Worm (Caenorhabditis elegans) whole organism, early embryonic: Measurements from ENCODE around the gene elf-1.

Experiments used
- B0310.2 ChIP-seq: sonication (generic microtip); optimal IDR thresholded peaks from 2 replicates; lab custom pipeline; 2016; ENCODE audit warnings: mild to moderate bottlenecking, missing genetic modification characterization, missing compliant biosample characterization
- F13C5.2 ChIP-seq: sonication (generic microtip); optimal IDR thresholded peaks from 2 replicates; lab custom pipeline; 2017; ENCODE audit warnings: mild to moderate bottlenecking, missing genetic modification characterization, inconsistent platforms, missing compliant biosample characterization
- aly-1 ChIP-seq: sonication (generic microtip); optimal IDR thresholded peaks from 2 replicates; lab custom pipeline; 2016; ENCODE audit warnings: missing genetic modification characterization, missing compliant biosample characterization
- ama-1 ChIP-seq: fragments of 150-350 bp; optimal IDR thresholded peaks from 2 replicates; lab custom pipeline; 2014
- ceh-13 ChIP-seq: fragments of 200-800 bp; sonication (Bioruptor generic); optimal IDR thresholded peaks from 2 replicates; lab custom pipeline; 2018; ENCODE audit warnings: mild to moderate bottlenecking, missing genetic modification characterization, missing compliant biosample characterization
- ceh-36 ChIP-seq: sonication (generic microtip); optimal IDR thresholded peaks from 2 replicates; lab custom pipeline; 2016; ENCODE audit warnings: missing genetic modification characterization, inconsistent platforms, missing compliant biosample characterization
- ets-7 ChIP-seq: sonication (generic microtip); optimal IDR thresholded peaks from 2 replicates; lab custom pipeline; 2016; ENCODE audit warnings: missing genotype, missing genetic modification characterization, missing compliant biosample characterization
- flt-1 ChIP-seq: fragments of 200-800 bp; sonication (Bioruptor generic); IDR thresholded peaks from 2 replicates; pipeline ENCODE4 v1.3.6; 2022; ENCODE audit warnings: missing genetic modification characterization, missing compliant biosample characterization
- hmbx-1 ChIP-seq: sonication (generic microtip); optimal IDR thresholded peaks from 2 replicates; lab custom pipeline; 2016; ENCODE audit warnings: mild to moderate bottlenecking, missing genetic modification characterization, missing compliant biosample characterization
- hmg-4 ChIP-seq: fragments of 200-800 bp; sonication (Bioruptor generic); optimal IDR thresholded peaks from 2 replicates; lab custom pipeline; 2018; ENCODE audit warnings: mild to moderate bottlenecking, missing genetic modification characterization, missing compliant biosample characterization
- hnd-1 ChIP-seq: sonication (generic microtip); optimal IDR thresholded peaks from 2 replicates; lab custom pipeline; 2016; ENCODE audit warnings: missing genetic modification characterization, missing compliant biosample characterization
- pes-1 ChIP-seq: fragments of 200-800 bp; sonication (Bioruptor generic); IDR thresholded peaks from 2 replicates; pipeline ENCODE4 v1.3.6; 2022; ENCODE audit warnings: missing genetic modification reagents, missing genetic modification characterization, missing compliant biosample characterization
- scrt-1 ChIP-seq: fragments of 200-800 bp; sonication (Bioruptor generic); IDR thresholded peaks from 2 replicates; pipeline ENCODE4 v1.3.6; 2022; ENCODE audit warnings: missing genetic modification characterization, missing compliant biosample characterization
- sea-1 ChIP-seq: fragments of 200-800 bp; sonication (Bioruptor generic); conservative IDR thresholded peaks from 2 replicates; pipeline ENCODE4 v1.3.6; 2022; ENCODE audit warnings: missing genetic modification characterization, missing compliant biosample characterization
- tbx-11 ChIP-seq: fragments of 200-800 bp; sonication (Bioruptor generic); IDR thresholded peaks from 2 replicates; pipeline ENCODE4 v1.3.6; 2022; ENCODE audit warnings: missing genetic modification characterization, missing compliant biosample characterization
- tbx-37 ChIP-seq: fragments of 200-800 bp; sonication (Bioruptor generic); conservative IDR thresholded peaks from 2 replicates; pipeline ENCODE4 v1.3.6; 2022; ENCODE audit warnings: missing genetic modification reagents, missing genetic modification characterization, missing compliant biosample characterization
- tra-4 ChIP-seq: sonication (generic microtip); optimal IDR thresholded peaks from 2 replicates; lab custom pipeline; 2017; ENCODE audit warnings: missing genetic modification characterization, missing compliant biosample characterization

Gene elf-1

DNA sequence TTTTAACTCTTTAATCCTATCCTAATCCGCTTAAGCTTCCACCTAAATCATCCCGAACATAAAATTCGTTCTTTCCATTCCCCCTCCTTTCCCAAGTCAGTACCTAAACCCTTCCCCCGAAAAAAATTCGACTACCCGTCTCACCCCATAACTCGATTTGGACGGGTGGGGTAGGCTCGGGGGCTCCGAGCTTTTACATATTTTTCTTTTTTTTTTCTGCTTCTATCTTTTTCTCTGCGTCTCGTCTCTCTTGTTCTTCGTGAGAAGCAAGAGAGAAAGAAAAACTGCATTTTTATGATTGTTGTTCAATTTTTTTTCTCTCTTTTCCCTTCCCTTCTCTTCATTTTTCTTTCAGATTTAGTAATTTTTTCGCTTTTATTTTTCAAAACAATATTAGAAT lies 13.6 kb upstream of the elf-1 start:
- TF ChIP-seq hmbx-1 (tag; lab: Kevin White, UChicago) (no peak), hmg-4 (no peak), tra-4 (no peak), tbx-37 (GFP tag; lab: Robert Waterston, UW) (no peak)

ce11 chrIII:675822-676221 lies 13.1 kb upstream of the elf-1 start, which contains the start of gene grk-2:
TSS of gene grk-2 (plus strand) at chrIII:676122.
- TF ChIP-seq aly-1 (tag; lab: Kevin White, UChicago) (no peak), B0310.2 (no peak), flt-1 (GFP tag; lab: Robert Waterston, UW) (no peak), hnd-1 (tag; lab: Kevin White, UChicago) (no peak), scrt-1 (GFP tag; lab: Robert Waterston, UW) (no peak), F13C5.2 (tag; lab: Kevin White, UChicago) (no peak)

- no peak for TF ChIP-seq tbx-37 (GFP tag; lab: Robert Waterston, UW)
- TF ChIP-seq hmbx-1 (tag; lab: Kevin White, UChicago) = no peak
- no peak for TF ChIP-seq ets-7 (tag; lab: Kevin White, UChicago)
- TF ChIP-seq scrt-1 (GFP tag; lab: Robert Waterston, UW) = no peak
- no peak for TF ChIP-seq flt-1 (GFP tag; lab: Robert Waterston, UW)
- TF ChIP-seq B0310.2 = no peak
- TF ChIP-seq ama-1 = no peak
- TF ChIP-seq aly-1 (tag; lab: Kevin White, UChicago) = no peak
- TF ChIP-seq tbx-11 (GFP tag; lab: Robert Waterston, UW) = no peak
- no peak for TF ChIP-seq pes-1
- TF ChIP-seq F13C5.2 (tag; lab: Kevin White, UChicago) = no peak
- no peak for TF ChIP-seq ceh-13
- TF ChIP-seq ceh-36 (tag; lab: Kevin White, UChicago) = no peak
- no peak for TF ChIP-seq hmg-4
- no peak for TF ChIP-seq tra-4
- TF ChIP-seq hnd-1 (tag; lab: Kevin White, UChicago) = no peak
Observed at ce11 chrIII:683318-683717, 5.7 kb upstream of the elf-1 start, which contains the start of gene W02B3.4. TSS of gene W02B3.4 (minus strand) at chrIII:683418.

DNA sequence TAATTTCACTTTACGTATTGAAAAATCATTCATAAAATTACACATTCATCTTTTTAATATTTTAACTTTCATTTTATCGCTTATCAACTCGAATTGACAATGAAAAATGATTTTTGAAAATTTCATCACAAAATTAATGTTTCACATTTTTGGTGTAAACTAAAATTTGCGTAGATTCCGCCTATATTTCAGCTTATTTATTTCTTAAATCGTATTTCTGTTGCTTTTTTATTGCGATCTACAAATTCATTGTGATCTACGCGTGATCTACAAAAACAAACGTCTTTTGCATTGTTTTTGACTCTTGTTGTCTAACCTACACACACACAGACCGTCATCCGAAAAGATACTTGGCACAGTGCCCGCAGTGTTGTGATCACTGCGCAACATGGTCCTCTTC lies 886 bp upstream of the elf-1 start:
- no peak for TF ChIP-seq ceh-36 (tag; lab: Kevin White, UChicago)

- TF ChIP-seq sea-1 (GFP tag; lab: Robert Waterston, UW) = no peak
- no peak for TF ChIP-seq hmbx-1 (tag; lab: Kevin White, UChicago)
- TF ChIP-seq aly-1 (tag; lab: Kevin White, UChicago) = no peak
- no peak for TF ChIP-seq pes-1
- TF ChIP-seq ceh-13 = no peak
- TF ChIP-seq tra-4 = no peak
- no peak for TF ChIP-seq hmg-4
- no peak for TF ChIP-seq tbx-37 (GFP tag; lab: Robert Waterston, UW)
- no peak for TF ChIP-seq scrt-1 (GFP tag; lab: Robert Waterston, UW)
- TF ChIP-seq ceh-36 (tag; lab: Kevin White, UChicago) = no peak
- TF ChIP-seq F13C5.2 (tag; lab: Kevin White, UChicago) = no peak
- no peak for TF ChIP-seq flt-1 (GFP tag; lab: Robert Waterston, UW)
- no peak for TF ChIP-seq tbx-11 (GFP tag; lab: Robert Waterston, UW)
- no peak for TF ChIP-seq B0310.2
- no peak for TF ChIP-seq hnd-1 (tag; lab: Kevin White, UChicago)
- TF ChIP-seq ama-1 = no peak
Observed at ce11 chrIII:691933-692332, 3.0 kb downstream of the elf-1 start, which contains the start of gene W02B3.7. TSS of gene W02B3.7 (minus strand) at chrIII:692033.

DNA sequence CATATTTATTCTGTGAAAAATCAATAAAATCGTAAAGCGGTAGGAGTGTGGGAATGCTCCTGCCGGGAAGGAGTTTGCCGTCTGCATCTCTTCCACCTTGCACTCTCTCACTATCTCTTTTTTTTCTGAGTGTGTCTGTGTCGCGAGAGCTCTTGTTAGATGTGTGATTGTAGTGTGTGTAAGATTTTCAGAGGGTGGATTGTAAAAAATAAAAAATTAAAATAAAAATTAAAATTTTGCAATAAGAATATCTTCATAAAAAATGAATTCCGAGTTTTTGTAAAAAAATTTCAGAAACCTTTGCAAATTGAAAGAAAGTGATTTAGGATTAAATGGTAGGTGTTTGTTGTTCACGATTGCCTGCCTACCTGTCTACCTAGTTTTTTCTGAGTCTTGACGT lies 7.4 kb downstream of the elf-1 start, which contains the start of gene sel-15:
sel-15 (minus strand) TSS at position 101 of the 400 bp plus-strand sequence.
- TF ChIP-seq ceh-36 (tag; lab: Kevin White, UChicago) = no peak
- TF ChIP-seq ets-7 (tag; lab: Kevin White, UChicago) = no peak

DNA sequence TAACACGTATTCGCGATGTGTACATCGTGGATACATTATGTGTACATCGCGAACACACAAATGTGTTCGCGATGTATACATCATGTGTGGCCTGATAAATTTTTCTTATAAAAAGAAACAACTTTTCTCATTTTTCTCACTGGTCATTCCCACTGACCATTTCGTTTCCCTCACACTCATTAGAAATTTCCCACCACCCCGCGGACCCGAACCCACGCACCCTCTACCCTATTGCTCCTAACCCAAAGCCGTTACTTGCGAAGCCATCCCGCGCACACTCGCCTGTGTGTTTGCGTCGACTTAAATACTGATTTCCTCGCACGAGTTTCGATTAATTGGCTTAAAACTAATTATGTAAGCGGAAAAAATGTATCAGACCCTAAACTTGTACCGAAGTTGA lies 9.8 kb downstream of the elf-1 start:
- TF ChIP-seq flt-1 (GFP tag; lab: Robert Waterston, UW) (no peak), hmg-4 (peak; percentile 11), sea-1 (GFP tag; lab: Robert Waterston, UW) (0 out of 2 replicates have a peak, but pooled peaks have one; percentile 30), scrt-1 (GFP tag; lab: Robert Waterston, UW) (peak; percentile 63; the same call in 1 of the 2 replicates), pes-1 (peak; percentile 65), ama-1 (no peak), hmbx-1 (tag; lab: Kevin White, UChicago) (no peak)

DNA sequence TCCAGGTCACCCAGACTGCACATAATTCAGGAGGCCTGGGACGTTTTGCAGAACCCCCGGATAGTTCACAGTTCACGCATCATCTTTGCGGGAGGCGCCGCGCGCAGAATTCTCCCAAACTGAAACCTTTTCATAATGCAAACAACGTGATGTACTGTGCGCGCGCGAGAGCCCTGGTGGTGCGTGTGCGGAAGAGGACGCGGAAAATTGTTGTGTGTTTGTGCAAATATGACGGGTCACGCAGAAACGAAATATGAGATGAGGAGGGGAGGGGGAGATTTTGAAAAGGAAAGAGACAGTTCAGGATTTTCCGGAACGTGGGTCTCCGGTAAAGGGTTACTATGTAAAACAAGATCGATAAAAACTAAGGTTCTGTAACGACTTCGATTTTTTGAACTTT lies 21.1 kb downstream of the elf-1 start:
- no peak for TF ChIP-seq flt-1 (GFP tag; lab: Robert Waterston, UW)
- no peak for TF ChIP-seq tra-4
- no peak for TF ChIP-seq ceh-13
- no peak for TF ChIP-seq tbx-37 (GFP tag; lab: Robert Waterston, UW)
- no peak for TF ChIP-seq aly-1 (tag; lab: Kevin White, UChicago)
- TF ChIP-seq F13C5.2 (tag; lab: Kevin White, UChicago) = no peak
- TF ChIP-seq hmg-4 = no peak
- TF ChIP-seq sea-1 (GFP tag; lab: Robert Waterston, UW) = no peak
- no peak for TF ChIP-seq hmbx-1 (tag; lab: Kevin White, UChicago)
- TF ChIP-seq ama-1 = no peak
- TF ChIP-seq tbx-11 (GFP tag; lab: Robert Waterston, UW) = no peak
- no peak for TF ChIP-seq ets-7 (tag; lab: Kevin White, UChicago)
- no peak for TF ChIP-seq hnd-1 (tag; lab: Kevin White, UChicago)
- no peak for TF ChIP-seq ceh-36 (tag; lab: Kevin White, UChicago)
- TF ChIP-seq B0310.2 = no peak
- no peak for TF ChIP-seq scrt-1 (GFP tag; lab: Robert Waterston, UW)
- TF ChIP-seq pes-1 = no peak
